Fruit fly (Drosophila melanogaster) whole organism, adult: ENCODE results near the gene pths.

ENCODE experiments used
- CG12768 ChIP-seq: fragments of 200-800 bp; sonication (Bioruptor generic); optimal IDR thresholded peaks from 2 replicates; lab custom pipeline; 2017; ENCODE audit warnings: missing biosample characterization, missing genetic modification characterization, mild to moderate bottlenecking, moderate library complexity, missing genetic modification reagents
- CG33017 ChIP-seq: fragments of 200-800 bp; sonication (Bioruptor generic); optimal IDR thresholded peaks from 2 replicates; lab custom pipeline; 2018; ENCODE audit warnings: missing biosample characterization, mild to moderate bottlenecking, missing genetic modification characterization, moderate library complexity
- CG5204 ChIP-seq: fragments of 200-800 bp; sonication (Bioruptor generic); optimal IDR thresholded peaks from 2 replicates; lab custom pipeline; 2016; ENCODE audit warnings: missing biosample characterization, missing genetic modification characterization
- Crg-1 ChIP-seq: fragments of 200-800 bp; sonication (Bioruptor generic); optimal IDR thresholded peaks from 2 replicates; lab custom pipeline; 2016; ENCODE audit warnings: missing biosample characterization, missing genetic modification characterization
- Hr96 ChIP-seq: fragments of 200-800 bp; sonication (Bioruptor generic); optimal IDR thresholded peaks from 2 replicates; lab custom pipeline; 2016; ENCODE audit warnings: missing biosample characterization, missing genetic modification characterization
- Mnt ChIP-seq: fragments of 200-800 bp; sonication (Bioruptor generic); optimal IDR thresholded peaks from 2 replicates; lab custom pipeline; 2016; ENCODE audit warnings: missing biosample characterization, mild to moderate bottlenecking, missing genetic modification characterization
- bab1 ChIP-seq: fragments of 200-800 bp; sonication (Bioruptor generic); optimal IDR thresholded peaks from 3 replicates; lab custom pipeline; 2019; ENCODE audit warnings: missing biosample characterization, mild to moderate bottlenecking, missing genetic modification characterization, moderate library complexity
- cic ChIP-seq: fragments of 200-800 bp; sonication (Bioruptor generic); optimal IDR thresholded peaks from 2 replicates; lab custom pipeline; 2017; ENCODE audit warnings: missing biosample characterization, mild to moderate bottlenecking, missing genetic modification characterization, moderate library complexity
- kay ChIP-seq: fragments of 200-800 bp; sonication (Bioruptor generic); peaks from one replicate; lab custom pipeline; 2016; ENCODE audit warnings: missing biosample characterization, missing genetic modification characterization, borderline replicate concordance
- ovo ChIP-seq: fragments of 200-800 bp; sonication (Bioruptor generic); optimal IDR thresholded peaks from 2 replicates; lab custom pipeline; 2016; ENCODE audit warnings: missing biosample characterization, missing genetic modification characterization
- tj ChIP-seq: fragments of 200-800 bp; sonication (Bioruptor generic); optimal IDR thresholded peaks from 3 replicates; lab custom pipeline; 2017; ENCODE audit warnings: missing biosample characterization, mild to moderate bottlenecking, missing genetic modification characterization, moderate library complexity
- toe ChIP-seq: fragments of 200-800 bp; sonication (Bioruptor generic); optimal IDR thresholded peaks from 2 replicates; lab custom pipeline; 2016; ENCODE audit warnings: missing biosample characterization, missing genetic modification characterization

- TF ChIP-seq toe (GFP tag; lab: Kevin White, UChicago) = no peak
- TF ChIP-seq kay (GFP tag; lab: Kevin White, UChicago) = no peak
- TF ChIP-seq ovo (GFP tag; lab: Kevin White, UChicago) = no peak
- TF ChIP-seq Hr96 = no peak
- TF ChIP-seq CG12768 (GFP tag; lab: Kevin White, UChicago) = no peak
- no peak for TF ChIP-seq cic (GFP tag; lab: Kevin White, UChicago)
- no peak for TF ChIP-seq Mnt (GFP tag; lab: Kevin White, UChicago)
- no peak for TF ChIP-seq Crg-1
- TF ChIP-seq tj = no peak
- no peak for TF ChIP-seq CG5204 (GFP tag; lab: Kevin White, UChicago)
- TF ChIP-seq CG33017 (tag; lab: Kevin White, UChicago) = no peak
- no peak for TF ChIP-seq bab1
Observed at dm6 chr2L:21109680-21110079, 33.3 kb upstream of the pths start.
